Worm (Caenorhabditis elegans) whole organism, mixed stage, embryonic: Measurements from ENCODE around the gene ssp-33.

Experiments
- ham-2 ChIP-seq: fragments of 200-800 bp; sonication (Bioruptor generic); optimal IDR thresholded peaks from 2 replicates; lab custom pipeline; 2018; ENCODE audit warnings: mild to moderate bottlenecking, missing genetic modification characterization, missing compliant biosample characterization
- hlh-1 ChIP-seq: fragments of 150-350 bp; optimal IDR thresholded peaks from 2 replicates; lab custom pipeline; 2014; ENCODE audit warnings: missing biosample characterization, missing genetic modification reagents, missing genetic modification characterization
- lin-13 ChIP-seq: fragments of 150-350 bp; optimal IDR thresholded peaks from 2 replicates; lab custom pipeline; 2014; ENCODE audit warnings: missing biosample characterization, missing genetic modification characterization

ce11 chrV:14712316-14712715 is 1.1 kb downstream of the ssp-33 start, which contains the start of gene R08A2.5:
- no peak for TF ChIP-seq lin-13
- no peak for TF ChIP-seq hlh-1
- no peak for TF ChIP-seq ham-2 (GFP tag; lab: Kevin White, UChicago)
